Worm (Caenorhabditis elegans) whole organism, L2 larva: Measurements from ENCODE around the gene K09H11.15.

Source experiments
- R02D3.7 ChIP-seq: fragments of 150-350 bp; optimal IDR thresholded peaks from 2 replicates; lab custom pipeline; 2014; ENCODE audit warnings: missing biosample characterization, missing genetic modification characterization
- Y55F3AM.14 ChIP-seq: fragments of 200-800 bp; sonication (Bioruptor generic); optimal IDR thresholded peaks from 2 replicates; lab custom pipeline; 2018; ENCODE audit warnings: mild to moderate bottlenecking, missing genetic modification characterization, missing compliant biosample characterization
- aly-2 ChIP-seq: fragments of 150-350 bp; optimal IDR thresholded peaks from 2 replicates; lab custom pipeline; 2014; ENCODE audit warnings: missing biosample characterization, missing genetic modification characterization
- gmeb-1 ChIP-seq: fragments of 150-350 bp; optimal IDR thresholded peaks from 2 replicates; lab custom pipeline; 2014; ENCODE audit warnings: missing biosample characterization, missing genetic modification characterization
- nhr-237 ChIP-seq: fragments of 150-350 bp; optimal IDR thresholded peaks from 2 replicates; lab custom pipeline; 2014; ENCODE audit warnings: missing biosample characterization, missing genetic modification characterization
- nhr-25 ChIP-seq: fragments of 150-350 bp; sonication (generic microtip); optimal IDR thresholded peaks from 3 replicates; lab custom pipeline; 2014; ENCODE audit warnings: missing biosample characterization, missing genetic modification characterization
- nhr-77 ChIP-seq: fragments of 150-350 bp; optimal IDR thresholded peaks from 2 replicates; lab custom pipeline; 2014; ENCODE audit warnings: missing biosample characterization, missing genetic modification characterization
- peb-1 ChIP-seq: fragments of 150-350 bp; optimal IDR thresholded peaks from 2 replicates; lab custom pipeline; 2014; ENCODE audit warnings: missing biosample characterization, missing genetic modification characterization
- sma-3 ChIP-seq: sonication (generic microtip); optimal IDR thresholded peaks from 2 replicates; lab custom pipeline; 2016; ENCODE audit warnings: missing genetic modification reagents, missing genetic modification characterization, missing compliant biosample characterization
- sma-9 ChIP-seq, 2 experiments: fragments of 150-350 bp in 1 of 2; sonication (generic microtip) in 1 of 2; optimal IDR thresholded peaks; 2 replicates each; lab custom pipeline; 2014 to 2016; ENCODE audit warnings: missing genetic modification characterization in 2 of 2, mild to moderate bottlenecking in 1 of 2, missing biosample characterization in 1 of 2, missing compliant biosample characterization in 1 of 2, missing genetic modification reagents in 1 of 2, moderate library complexity in 1 of 2
- snpc-4 ChIP-seq: fragments of 150-350 bp; optimal IDR thresholded peaks from 2 replicates; lab custom pipeline; 2014; ENCODE audit warnings: missing biosample characterization, missing genetic modification characterization
- ztf-1 ChIP-seq: fragments of 200-800 bp; sonication (Bioruptor generic); conservative IDR thresholded peaks from 2 replicates; pipeline ENCODE4 v1.3.6; 2022; ENCODE audit warnings: missing genetic modification characterization, missing compliant biosample characterization

K09H11.15 gene

DNA sequence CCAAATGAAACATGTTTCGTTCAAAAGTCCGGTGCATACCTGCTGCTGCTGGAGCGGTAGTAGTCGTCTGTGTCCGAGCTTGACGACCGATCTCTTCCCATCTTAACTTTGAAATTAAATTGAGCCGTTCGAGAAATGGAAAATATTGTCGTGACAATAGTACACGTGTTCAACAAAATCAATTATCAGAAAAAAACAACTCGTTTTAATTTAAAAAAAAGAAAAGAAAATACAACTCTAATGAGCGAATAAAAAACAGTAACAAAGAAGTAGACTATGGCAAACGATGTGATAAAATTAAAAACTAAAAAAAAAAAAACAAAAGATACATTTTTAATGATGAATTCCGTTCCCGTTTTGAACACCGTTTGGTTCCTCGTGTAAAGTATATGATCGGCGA lies 48.2 kb downstream of the K09H11.15 start, which contains the start of gene prp-39:
prp-39 (minus strand) TSS at position 101 of the 400 bp plus-strand sequence.
- TF ChIP-seq nhr-77, result no peak
- TF ChIP-seq ztf-1 (GFP tag; lab: Robert Waterston, UW), result no peak
- no peak for TF ChIP-seq Y55F3AM.14 (GFP tag; lab: Kevin White, UChicago)
- TF ChIP-seq aly-2 (tag; lab: Kevin White, UChicago), result no peak
- TF ChIP-seq nhr-237 (tag; lab: Kevin White, UChicago), result no peak
- TF ChIP-seq gmeb-1, result no peak
- no peak for TF ChIP-seq peb-1 (tag; lab: Kevin White, UChicago)
- TF ChIP-seq sma-9 (GFP tag; optimal IDR thresholded peaks at IDR 0.05; lab: Kevin White, UChicago), result no peak
- no peak for TF ChIP-seq sma-9 (tag; optimal IDR thresholded peaks at IDR 0.05; lab: Kevin White, UChicago)
- TF ChIP-seq R02D3.7 (tag; lab: Kevin White, UChicago), result no peak
- no peak for TF ChIP-seq snpc-4 (tag; lab: Kevin White, UChicago)
- no peak for TF ChIP-seq nhr-25 (tag; lab: Kevin White, UChicago)
- no peak for TF ChIP-seq sma-3 (GFP tag; lab: Kevin White, UChicago)
